Worm (Caenorhabditis elegans): Measurements from ENCODE around the gene cutl-5.

- no peak for TF ChIP-seq him-1 (tag; optimal IDR thresholded peaks at IDR 0.05)
- TF ChIP-seq dao-5 (tag; optimal IDR thresholded peaks at IDR 0.05), result no peak
Measured at ce11 chrII:7119525-7119924, 3.8 kb upstream of the cutl-5 start.

All from whole organism, L4/young adult.